Fruit fly (Drosophila melanogaster) whole organism, embryonic: Measurements from ENCODE around the gene CG40198.
"Not testable (repeated sequence)": the region's sequence is repeated elsewhere in the genome, so short reads cannot be mapped to it uniquely, and the experiment has no call there.

Experiments
- CG10462 ChIP-seq: fragments of 200-800 bp; sonication (Bioruptor generic); optimal IDR thresholded peaks from 2 replicates; lab custom pipeline; 2016; ENCODE audit warnings: missing biosample characterization, missing genetic modification characterization
- CG16813 ChIP-seq: fragments of 200-800 bp; sonication (Bioruptor generic); IDR thresholded peaks from 3 replicates; pipeline ENCODE4 v1.3.6; 2022; ENCODE audit warnings: missing biosample characterization, missing genetic modification characterization; ENCODE audit not compliant: partially characterized antibody
- lmd ChIP-seq: fragments of 200-800 bp; sonication (Bioruptor generic); IDR thresholded peaks from 2 replicates; pipeline ENCODE4 v1.3.6; 2022; ENCODE audit warnings: missing biosample characterization, missing genetic modification characterization
- sim ChIP-seq: fragments of 200-800 bp; sonication (Bioruptor generic); IDR thresholded peaks from 2 replicates; pipeline ENCODE4 v1.3.6; 2022; ENCODE audit warnings: missing biosample characterization, missing genetic modification characterization
- sr ChIP-seq: fragments of 200-800 bp; sonication (Bioruptor generic); IDR thresholded peaks from 3 replicates; pipeline ENCODE4 v1.3.6; 2022; ENCODE audit warnings: missing biosample characterization, missing genetic modification characterization
- vnd ChIP-seq: fragments of 200-800 bp; sonication (Bioruptor generic); IDR thresholded peaks from 3 replicates; pipeline ENCODE4 v1.3.6; 2022; ENCODE audit warnings: missing biosample characterization, missing genetic modification characterization; ENCODE audit not compliant: partially characterized antibody

dm6 chr3R:4211483-4211882 lies 49.4 kb upstream of the CG40198 start, which contains the start of gene aux:
- TF ChIP-seq CG10462 (GFP tag; lab: Kevin White, UChicago); lmd (GFP tag; lab: Robert Waterston, UW); sr (GFP tag; lab: Robert Waterston, UW); CG16813 (GFP tag; lab: Robert Waterston, UW); sim; vnd (GFP tag; lab: Robert Waterston, UW): not testable (repeated sequence)
